Worm (Caenorhabditis elegans) whole organism, early embryonic: ENCODE results near the gene osm-3.

Experiments used
- B0310.2 ChIP-seq: sonication (generic microtip); optimal IDR thresholded peaks from 2 replicates; lab custom pipeline; 2016; ENCODE audit warnings: mild to moderate bottlenecking, missing genetic modification characterization, missing compliant biosample characterization
- F13C5.2 ChIP-seq: sonication (generic microtip); optimal IDR thresholded peaks from 2 replicates; lab custom pipeline; 2017; ENCODE audit warnings: mild to moderate bottlenecking, missing genetic modification characterization, inconsistent platforms, missing compliant biosample characterization
- aly-1 ChIP-seq: sonication (generic microtip); optimal IDR thresholded peaks from 2 replicates; lab custom pipeline; 2016; ENCODE audit warnings: missing genetic modification characterization, missing compliant biosample characterization
- ama-1 ChIP-seq: fragments of 150-350 bp; optimal IDR thresholded peaks from 2 replicates; lab custom pipeline; 2014
- ceh-36 ChIP-seq: sonication (generic microtip); optimal IDR thresholded peaks from 2 replicates; lab custom pipeline; 2016; ENCODE audit warnings: missing genetic modification characterization, inconsistent platforms, missing compliant biosample characterization
- flt-1 ChIP-seq: fragments of 200-800 bp; sonication (Bioruptor generic); IDR thresholded peaks from 2 replicates; pipeline ENCODE4 v1.3.6; 2022; ENCODE audit warnings: missing genetic modification characterization, missing compliant biosample characterization
- hmbx-1 ChIP-seq: sonication (generic microtip); optimal IDR thresholded peaks from 2 replicates; lab custom pipeline; 2016; ENCODE audit warnings: mild to moderate bottlenecking, missing genetic modification characterization, missing compliant biosample characterization
- sea-1 ChIP-seq: fragments of 200-800 bp; sonication (Bioruptor generic); conservative IDR thresholded peaks from 2 replicates; pipeline ENCODE4 v1.3.6; 2022; ENCODE audit warnings: missing genetic modification characterization, missing compliant biosample characterization
- tbx-37 ChIP-seq: fragments of 200-800 bp; sonication (Bioruptor generic); conservative IDR thresholded peaks from 2 replicates; pipeline ENCODE4 v1.3.6; 2022; ENCODE audit warnings: missing genetic modification reagents, missing genetic modification characterization, missing compliant biosample characterization
- tra-4 ChIP-seq: sonication (generic microtip); optimal IDR thresholded peaks from 2 replicates; lab custom pipeline; 2017; ENCODE audit warnings: missing genetic modification characterization, missing compliant biosample characterization

- TF ChIP-seq tbx-37 (GFP tag; lab: Robert Waterston, UW) (no peak), ama-1 (lab: Kevin White, UChicago) (no peak), sea-1 (GFP tag; lab: Robert Waterston, UW) (no peak), F13C5.2 (tag; lab: Kevin White, UChicago) (no peak), ceh-36 (tag; lab: Kevin White, UChicago) (no peak), B0310.2 (tag; lab: Kevin White, UChicago) (no peak), aly-1 (tag; lab: Kevin White, UChicago) (no peak), tra-4 (tag; lab: Kevin White, UChicago) (no peak), hmbx-1 (tag; lab: Kevin White, UChicago) (no peak), flt-1 (GFP tag; lab: Robert Waterston, UW) (no peak)
These were observed 43.2 kb upstream of the osm-3 start for ce11 chrIV:3844004-3844403.
